Worm (Caenorhabditis elegans) whole organism, L4 larva: ENCODE data around the gene Y50E8A.22.

ENCODE experiments used
- ceh-28 ChIP-seq: fragments of 150-350 bp; optimal IDR thresholded peaks from 2 replicates; lab custom pipeline; 2014; ENCODE audit warnings: missing biosample characterization, missing genetic modification reagents, missing genetic modification characterization
- dmd-8 ChIP-seq: fragments of 200-800 bp; sonication (Bioruptor generic); IDR thresholded peaks from 2 replicates; pipeline ENCODE4 v1.3.6; 2022; ENCODE audit warnings: missing genetic modification characterization, missing compliant biosample characterization
- gei-8 ChIP-seq: fragments of 200-800 bp; sonication (Bioruptor generic); optimal IDR thresholded peaks from 2 replicates; lab custom pipeline; 2018; ENCODE audit warnings: mild to moderate bottlenecking, missing genetic modification characterization, missing compliant biosample characterization
- mxl-3 ChIP-seq: fragments of 200-800 bp; sonication (Bioruptor generic); optimal IDR thresholded peaks from 2 replicates; lab custom pipeline; 2018; ENCODE audit warnings: mild to moderate bottlenecking, missing genetic modification characterization, missing compliant biosample characterization
- nhr-11 ChIP-seq: fragments of 150-350 bp; optimal IDR thresholded peaks from 2 replicates; lab custom pipeline; 2014; ENCODE audit warnings: missing biosample characterization, missing genetic modification characterization
- nhr-237 ChIP-seq: sonication (generic microtip); optimal IDR thresholded peaks from 2 replicates; lab custom pipeline; 2017; ENCODE audit warnings: missing biosample characterization, missing genetic modification characterization
- pha-4 ChIP-seq, 2 experiments: fragments of 150-350 bp in 1 of 2; fragments of 200-800 bp in 1 of 2; sonication (Bioruptor generic) in 1 of 2; IDR thresholded peaks in 1 of 2; optimal IDR thresholded peaks in 1 of 2; 2 replicates each; pipeline versions ENCODE4 v1.3.6 to Lab custom; 2014 to 2022; ENCODE audit warnings: missing genetic modification characterization in 2 of 2, missing genetic modification reagents in 2 of 2, missing biosample characterization in 1 of 2, missing compliant biosample characterization in 1 of 2
- unc-39 ChIP-seq: sonication (generic microtip); optimal IDR thresholded peaks from 2 replicates; lab custom pipeline; 2017; ENCODE audit warnings: missing biosample characterization, missing genetic modification characterization

DNA sequence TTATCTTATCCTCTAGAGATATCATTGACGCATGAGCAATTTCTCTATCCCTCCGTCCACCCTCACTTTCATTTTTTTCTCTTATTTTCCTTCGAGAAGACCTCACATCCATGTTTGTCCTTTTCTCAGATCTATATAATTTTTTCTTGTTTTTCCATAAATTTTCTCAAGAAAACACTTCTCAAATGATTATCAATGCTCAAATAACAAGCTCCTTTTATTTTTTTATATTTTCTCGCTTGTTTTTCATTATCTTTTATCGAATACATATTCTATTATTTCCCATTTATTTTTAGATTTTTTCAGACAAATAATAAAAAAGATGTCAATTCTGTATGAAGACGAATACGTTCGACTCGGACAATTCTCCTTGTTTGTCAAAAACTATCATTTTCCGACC lies 25.9 kb downstream of the Y50E8A.22 start, which contains the start of gene R08A2.7:
- TF ChIP-seq mxl-3 (GFP tag; lab: Kevin White, UChicago) (no peak), dmd-8 (no peak), unc-39 (tag; lab: Kevin White, UChicago) (no peak), pha-4 (GFP tag; IDR thresholded peaks at IDR 0.05; lab: Robert Waterston, UW) (no peak), pha-4 (tag; optimal IDR thresholded peaks at IDR 0.05; lab: Kevin White, UChicago) (no peak), nhr-237 (no peak), nhr-11 (tag; lab: Kevin White, UChicago) (no peak), ceh-28 (tag; lab: Kevin White, UChicago) (no peak), gei-8 (GFP tag; lab: Kevin White, UChicago) (no peak)
